Worm (Caenorhabditis elegans) whole organism, early embryonic: ENCODE data around the gene Y38H6C.16.

Experiments
- B0310.2 ChIP-seq: sonication (generic microtip); optimal IDR thresholded peaks from 2 replicates; lab custom pipeline; 2016; ENCODE audit warnings: mild to moderate bottlenecking, missing genetic modification characterization, missing compliant biosample characterization
- aly-1 ChIP-seq: sonication (generic microtip); optimal IDR thresholded peaks from 2 replicates; lab custom pipeline; 2016; ENCODE audit warnings: missing genetic modification characterization, missing compliant biosample characterization
- ama-1 ChIP-seq: fragments of 150-350 bp; optimal IDR thresholded peaks from 2 replicates; lab custom pipeline; 2014
- ets-7 ChIP-seq: sonication (generic microtip); optimal IDR thresholded peaks from 2 replicates; lab custom pipeline; 2016; ENCODE audit warnings: missing genotype, missing genetic modification characterization, missing compliant biosample characterization
- hmbx-1 ChIP-seq: sonication (generic microtip); optimal IDR thresholded peaks from 2 replicates; lab custom pipeline; 2016; ENCODE audit warnings: mild to moderate bottlenecking, missing genetic modification characterization, missing compliant biosample characterization
- pes-1 ChIP-seq: fragments of 200-800 bp; sonication (Bioruptor generic); IDR thresholded peaks from 2 replicates; pipeline ENCODE4 v1.3.6; 2022; ENCODE audit warnings: missing genetic modification reagents, missing genetic modification characterization, missing compliant biosample characterization
- scrt-1 ChIP-seq: fragments of 200-800 bp; sonication (Bioruptor generic); IDR thresholded peaks from 2 replicates; pipeline ENCODE4 v1.3.6; 2022; ENCODE audit warnings: missing genetic modification characterization, missing compliant biosample characterization
- tra-4 ChIP-seq: sonication (generic microtip); optimal IDR thresholded peaks from 2 replicates; lab custom pipeline; 2017; ENCODE audit warnings: missing genetic modification characterization, missing compliant biosample characterization

- TF ChIP-seq ama-1 (lab: Kevin White, UChicago) (no peak), B0310.2 (no peak), hmbx-1 (tag; lab: Kevin White, UChicago) (no peak), pes-1 (GFP tag; lab: Robert Waterston, UW) (no peak), scrt-1 (no peak), ets-7 (tag; lab: Kevin White, UChicago) (no peak), tra-4 (no peak), aly-1 (no peak)
These were observed 5.1 kb downstream of the Y38H6C.16 start, which contains the start of gene famh-161 for ce11 chrV:20534072-20534471.
